Worm (Caenorhabditis elegans): ENCODE measurements around the gene nadk-1.

ce11 chrIV:1496017-1496678, 39.3 kb downstream of the nadk-1 start, which contains the start of gene npp-20:
- no peak for TF ChIP-seq dao-5 (tag; optimal IDR thresholded peaks at IDR 0.05)
- no peak for TF ChIP-seq him-1 (tag; optimal IDR thresholded peaks at IDR 0.05)
- no peak for TF ChIP-seq W03F9.2 (tag; optimal IDR thresholded peaks at IDR 0.05)

Data from whole organism, L4/young adult.